Worm (Caenorhabditis elegans) whole organism, young adult: ENCODE measurements around the gene K02D3.1.

Source experiments
- B0261.1 ChIP-seq: sonication (generic microtip); optimal IDR thresholded peaks from 2 replicates; lab custom pipeline; 2016; ENCODE audit warnings: mild to moderate bottlenecking, missing genetic modification characterization, moderate library complexity, missing compliant biosample characterization
- C06A6.2 ChIP-seq: fragments of 200-800 bp; sonication (Bioruptor generic); conservative IDR thresholded peaks from 2 replicates; pipeline ENCODE4 v1.3.6; 2022; ENCODE audit warnings: missing genetic modification characterization, missing compliant biosample characterization
- C17E4.6 ChIP-seq: fragments of 200-800 bp; sonication (Bioruptor generic); IDR thresholded peaks from 2 replicates; pipeline ENCODE4 v1.3.6; 2022; ENCODE audit warnings: missing genetic modification reagents, missing genetic modification characterization, missing compliant biosample characterization
- D2030.7 ChIP-seq: fragments of 200-800 bp; sonication (Bioruptor generic); IDR thresholded peaks from 2 replicates; pipeline ENCODE4 v1.3.6; 2022; ENCODE audit warnings: missing genetic modification reagents, missing genetic modification characterization, missing compliant biosample characterization
- F10E7.11 ChIP-seq: sonication (generic microtip); optimal IDR thresholded peaks from 2 replicates; lab custom pipeline; 2017; ENCODE audit warnings: mild to moderate bottlenecking, missing genetic modification characterization, moderate library complexity, missing compliant biosample characterization
- F49E8.2 ChIP-seq: sonication (generic microtip); optimal IDR thresholded peaks from 3 replicates; lab custom pipeline; 2017; ENCODE audit warnings: missing genetic modification characterization, mild to moderate bottlenecking, missing compliant biosample characterization, antibody characterized with exemption, moderate library complexity; ENCODE audit not compliant: insufficient read depth
- F57A8.1 ChIP-seq: fragments of 200-800 bp; sonication (Bioruptor generic); optimal IDR thresholded peaks from 2 replicates; lab custom pipeline; 2018; ENCODE audit warnings: mild to moderate bottlenecking, missing genetic modification characterization, moderate library complexity, missing compliant biosample characterization
- K11D2.4 ChIP-seq: fragments of 200-800 bp; sonication (Bioruptor generic); IDR thresholded peaks from 2 replicates; pipeline ENCODE4 v1.3.6; 2022; ENCODE audit warnings: missing genetic modification reagents, missing genetic modification characterization, missing compliant biosample characterization
- K12H6.12 ChIP-seq: fragments of 200-800 bp; sonication (Bioruptor generic); optimal IDR thresholded peaks from 2 replicates; lab custom pipeline; 2018; ENCODE audit warnings: mild to moderate bottlenecking, missing genetic modification characterization, missing compliant biosample characterization
- ama-1 ChIP-seq, 3 experiments: fragments of 150-350 bp in 1 of 3; sonication (generic microtip) in 2 of 3; optimal IDR thresholded peaks; 2 replicates each; lab custom pipeline; 2014 to 2018; ENCODE audit warnings: missing biosample characterization in 2 of 3, missing genetic modification characterization in 2 of 3, missing genetic modification reagents in 2 of 3
- aptf-3 ChIP-seq: fragments of 200-800 bp; sonication (Bioruptor generic); IDR thresholded peaks from 2 replicates; pipeline ENCODE4 v1.3.6; 2022; ENCODE audit warnings: missing genetic modification characterization, missing compliant biosample characterization
- cebp-2 ChIP-seq: fragments of 200-800 bp; sonication (Bioruptor generic); IDR thresholded peaks from 2 replicates; pipeline ENCODE4 v1.3.6; 2022; ENCODE audit warnings: missing genetic modification characterization, missing compliant biosample characterization
- ceh-100 ChIP-seq: fragments of 200-800 bp; sonication (Bioruptor generic); IDR thresholded peaks from 2 replicates; pipeline ENCODE4 v1.3.6; 2022; ENCODE audit warnings: missing genetic modification reagents, missing genetic modification characterization, missing compliant biosample characterization
- ceh-91 ChIP-seq: fragments of 200-800 bp; sonication (Bioruptor generic); IDR thresholded peaks from 2 replicates; pipeline ENCODE4 v1.3.6; 2022; ENCODE audit warnings: missing genetic modification reagents, missing genetic modification characterization, missing compliant biosample characterization
- chd-7 ChIP-seq: sonication (generic microtip); optimal IDR thresholded peaks from 2 replicates; lab custom pipeline; 2016; ENCODE audit warnings: mild to moderate bottlenecking, missing genetic modification characterization, moderate library complexity, missing compliant biosample characterization
- dpff-1 ChIP-seq: sonication (generic microtip); optimal IDR thresholded peaks from 2 replicates; lab custom pipeline; 2017; ENCODE audit warnings: mild to moderate bottlenecking, missing genetic modification characterization, missing compliant biosample characterization
- ets-4 ChIP-seq: fragments of 200-800 bp; sonication (Bioruptor generic); optimal IDR thresholded peaks from 2 replicates; lab custom pipeline; 2018; ENCODE audit warnings: mild to moderate bottlenecking, missing genetic modification characterization, missing compliant biosample characterization
- fkh-3 ChIP-seq: sonication (generic microtip); optimal IDR thresholded peaks from 2 replicates; lab custom pipeline; 2016; ENCODE audit warnings: mild to moderate bottlenecking, missing genetic modification characterization, missing compliant biosample characterization
- hlh-26 ChIP-seq: fragments of 200-800 bp; sonication (Bioruptor generic); conservative IDR thresholded peaks from 2 replicates; pipeline ENCODE4 v1.3.6; 2022; ENCODE audit warnings: missing genetic modification reagents, missing genetic modification characterization, missing compliant biosample characterization
- hmg-1.2 ChIP-seq: fragments of 200-800 bp; sonication (Bioruptor generic); IDR thresholded peaks from 2 replicates; pipeline ENCODE4 v1.3.6; 2022; ENCODE audit warnings: missing genetic modification reagents, missing genetic modification characterization, missing compliant biosample characterization
- hsf-1 ChIP-seq: fragments of 200-800 bp; sonication (Bioruptor generic); IDR thresholded peaks from 2 replicates; pipeline ENCODE4 v1.3.6; 2022; ENCODE audit warnings: missing genetic modification reagents, missing genetic modification characterization, missing compliant biosample characterization
- lin-35 ChIP-seq, 3 experiments: fragments of 150-350 bp in 2 of 3; sonication (generic microtip) in 1 of 3; optimal IDR thresholded peaks; 2 replicates each; lab custom pipeline; 2014 to 2018; ENCODE audit warnings: missing biosample characterization in 3 of 3, missing genetic modification characterization in 3 of 3, missing genetic modification reagents in 3 of 3
- lin-40 ChIP-seq: sonication (generic microtip); optimal IDR thresholded peaks from 2 replicates; lab custom pipeline; 2016; ENCODE audit warnings: missing genetic modification characterization, mild to moderate bottlenecking, missing compliant biosample characterization, missing genotype, missing genetic modification reagents
- lsl-1 ChIP-seq: fragments of 200-800 bp; sonication (Bioruptor generic); optimal IDR thresholded peaks from 2 replicates; lab custom pipeline; 2018; ENCODE audit warnings: mild to moderate bottlenecking, missing genetic modification characterization, moderate library complexity, missing compliant biosample characterization
- lsy-27 ChIP-seq: sonication (generic microtip); optimal IDR thresholded peaks from 2 replicates; lab custom pipeline; 2017; ENCODE audit warnings: missing genetic modification characterization, mild to moderate bottlenecking, missing compliant biosample characterization, antibody characterized with exemption, missing genotype, borderline replicate concordance; ENCODE audit not compliant: insufficient read depth
- madf-6 ChIP-seq: fragments of 200-800 bp; sonication (Bioruptor generic); IDR thresholded peaks from 2 replicates; pipeline ENCODE4 v1.3.6; 2022; ENCODE audit warnings: missing genetic modification reagents, missing genetic modification characterization, missing compliant biosample characterization
- mxl-1 ChIP-seq: sonication (generic microtip); optimal IDR thresholded peaks from 2 replicates; lab custom pipeline; 2016; ENCODE audit warnings: missing genetic modification characterization, missing compliant biosample characterization
- nhr-120 ChIP-seq: fragments of 200-800 bp; sonication (Bioruptor generic); IDR thresholded peaks from 2 replicates; pipeline ENCODE4 v1.3.6; 2022; ENCODE audit warnings: missing genetic modification characterization, missing compliant biosample characterization
- rpc-1 ChIP-seq, 2 experiments: fragments of 150-350 bp in 1 of 2; sonication (generic microtip) in 1 of 2; optimal IDR thresholded peaks; 2 replicates each; lab custom pipeline; 2014 to 2018; ENCODE audit warnings: missing biosample characterization in 1 of 2, missing genetic modification characterization in 1 of 2, missing genetic modification reagents in 1 of 2, missing genotype in 1 of 2
- sea-2 ChIP-seq: fragments of 200-800 bp; sonication (Bioruptor generic); IDR thresholded peaks from 2 replicates; pipeline ENCODE4 v1.3.6; 2022; ENCODE audit warnings: missing genetic modification characterization, missing compliant biosample characterization
- snpc-1.1 ChIP-seq: sonication (generic microtip); optimal IDR thresholded peaks from 2 replicates; lab custom pipeline; 2017; ENCODE audit warnings: missing genetic modification characterization, mild to moderate bottlenecking, missing compliant biosample characterization, antibody characterized with exemption, moderate library complexity, missing genotype, missing genetic modification reagents; ENCODE audit not compliant: insufficient read depth
- snpc-4 ChIP-seq, 5 experiments: fragments of 150-350 bp in 1 of 5; sonication (generic microtip) in 4 of 5; optimal IDR thresholded peaks; 2 replicates each; lab custom pipeline; 2014 to 2018; ENCODE audit warnings: missing genetic modification characterization in 5 of 5, missing biosample characterization in 3 of 5, antibody characterized with exemption in 2 of 5, mild to moderate bottlenecking in 2 of 5, missing compliant biosample characterization in 2 of 5, missing genotype in 2 of 5, moderate library complexity in 2 of 5, missing genetic modification reagents in 1 of 5
- sptf-2 ChIP-seq: fragments of 200-800 bp; sonication (Bioruptor generic); optimal IDR thresholded peaks from 2 replicates; lab custom pipeline; 2018; ENCODE audit warnings: mild to moderate bottlenecking, missing genetic modification characterization, missing compliant biosample characterization
- tbp1 ChIP-seq: fragments of 200-800 bp; sonication (Bioruptor generic); optimal IDR thresholded peaks from 2 replicates; lab custom pipeline; 2018; ENCODE audit warnings: mild to moderate bottlenecking, missing genetic modification characterization, missing compliant biosample characterization
- unc-62 ChIP-seq: fragments of 150-350 bp; optimal IDR thresholded peaks from 2 replicates; lab custom pipeline; 2014; ENCODE audit warnings: missing biosample characterization, missing genetic modification reagents, missing genetic modification characterization
- ztf-18 ChIP-seq: sonication (generic microtip); optimal IDR thresholded peaks from 2 replicates; lab custom pipeline; 2016; ENCODE audit warnings: missing genotype, mild to moderate bottlenecking, missing genetic modification characterization, missing compliant biosample characterization

The K02D3.1 gene

ce11 chrX:13696152-13696551 is 10.6 kb upstream of the K02D3.1 start:
- TF ChIP-seq lin-35 (GFP tag; optimal IDR thresholded peaks at IDR 0.05; lab: Kevin White, UChicago) = peak in 1 of 3 experiments; percentile 19
- no peak for TF ChIP-seq ama-1 (optimal IDR thresholded peaks at IDR 0.05; lab: Kevin White, UChicago)
- no peak for TF ChIP-seq ama-1 (GFP tag; optimal IDR thresholded peaks at IDR 0.05; lab: Kevin White, UChicago)

ce11 chrX:13697520-13697919 is 9.2 kb upstream of the K02D3.1 start:
- no peak for TF ChIP-seq ceh-100 (GFP tag; lab: Robert Waterston, UW)
- TF ChIP-seq ceh-91 (GFP tag; lab: Robert Waterston, UW) = no peak
- TF ChIP-seq F10E7.11 = no peak
- no peak for TF ChIP-seq snpc-4 (GFP tag; optimal IDR thresholded peaks at IDR 0.05; lab: Kevin White, UChicago)
- TF ChIP-seq snpc-4 (tag; optimal IDR thresholded peaks at IDR 0.05; lab: Kevin White, UChicago) = peak in 1 of 4 experiments; percentile 39
- no peak for TF ChIP-seq K12H6.12 (tag; lab: Kevin White, UChicago)
- no peak for TF ChIP-seq chd-7 (tag; lab: Kevin White, UChicago)
- peak; percentile 53 for TF ChIP-seq B0261.1 (tag; lab: Kevin White, UChicago)
- no peak for TF ChIP-seq C06A6.2 (GFP tag; lab: Robert Waterston, UW)
- TF ChIP-seq nhr-120 = no peak
- TF ChIP-seq unc-62 = no peak
- no peak for TF ChIP-seq madf-6 (GFP tag; lab: Robert Waterston, UW)
- no peak for TF ChIP-seq sptf-2 (GFP tag; lab: Kevin White, UChicago)
- no peak for TF ChIP-seq hsf-1 (GFP tag; lab: Robert Waterston, UW)
- TF ChIP-seq lin-35 (GFP tag; optimal IDR thresholded peaks at IDR 0.05; lab: Kevin White, UChicago) = no peak
- TF ChIP-seq ets-4 (GFP tag; lab: Kevin White, UChicago) = no peak
- TF ChIP-seq D2030.7 (GFP tag; lab: Robert Waterston, UW) = 0 out of 2 replicates have a peak, but pooled peaks have one; percentile 27
- no peak for TF ChIP-seq dpff-1
- TF ChIP-seq hlh-26 = no peak
- TF ChIP-seq F49E8.2 = no peak
- no peak for TF ChIP-seq cebp-2 (GFP tag; lab: Robert Waterston, UW)
- TF ChIP-seq lsy-27 (tag; lab: Kevin White, UChicago) = no peak
- no peak for TF ChIP-seq fkh-3 (tag; lab: Kevin White, UChicago)
- TF ChIP-seq lin-40 = no peak
- no peak for TF ChIP-seq C17E4.6 (GFP tag; lab: Robert Waterston, UW)
- TF ChIP-seq hmg-1.2 = no peak
- peak; percentile 54 for TF ChIP-seq rpc-1 (optimal IDR thresholded peaks at IDR 0.05; lab: Kevin White, UChicago)
- peak; percentile 80 for TF ChIP-seq rpc-1 (tag; optimal IDR thresholded peaks at IDR 0.05; lab: Kevin White, UChicago)
- no peak for TF ChIP-seq lsl-1
- no peak for TF ChIP-seq K11D2.4 (GFP tag; lab: Robert Waterston, UW)
- no peak for TF ChIP-seq mxl-1 (tag; lab: Kevin White, UChicago)
- TF ChIP-seq ama-1 (optimal IDR thresholded peaks at IDR 0.05; lab: Kevin White, UChicago) = no peak
- TF ChIP-seq ama-1 (GFP tag; optimal IDR thresholded peaks at IDR 0.05; lab: Kevin White, UChicago) = no peak
- peak; percentile 72 for TF ChIP-seq tbp1 (GFP tag; lab: Kevin White, UChicago)
- no peak for TF ChIP-seq snpc-1.1 (tag; lab: Kevin White, UChicago)
- no peak for TF ChIP-seq aptf-3 (GFP tag; lab: Robert Waterston, UW)
- no peak for TF ChIP-seq ztf-18 (tag; lab: Kevin White, UChicago)
- no peak for TF ChIP-seq F57A8.1 (GFP tag; lab: Kevin White, UChicago)
- no peak for TF ChIP-seq sea-2 (GFP tag; lab: Robert Waterston, UW)
